Fruit fly (Drosophila melanogaster): ENCODE data around the gene CG32112.

Gene CG32112

dm6 chr3L:12692881-12693752 lies 48.4 kb upstream of the CG32112 start, which contains the start of gene mirr (continued):
- peak; percentile 66 for TF ChIP-seq gro (GFP tag; optimal IDR thresholded peaks at IDR 0.05)
- peak; percentile 54 for TF ChIP-seq CG13624 (GFP tag; optimal IDR thresholded peaks at IDR 0.05)
- TF ChIP-seq Elba2 (GFP tag; optimal IDR thresholded peaks at IDR 0.05): no peak
- no peak for TF ChIP-seq CG6254 (GFP tag; optimal IDR thresholded peaks at IDR 0.05)
- peak; percentile 30 for TF ChIP-seq twi (tag; optimal IDR thresholded peaks at IDR 0.05)
- no peak for TF ChIP-seq Lim3 (GFP tag; IDR thresholded peaks at IDR 0.05)
- TF ChIP-seq Oaz (GFP tag; IDR thresholded peaks at IDR 0.05): no peak
- TF ChIP-seq fd96Cb (tag; optimal IDR thresholded peaks at IDR 0.05): no peak
- TF ChIP-seq nerfin-1 (tag; optimal IDR thresholded peaks at IDR 0.05): no peak
- TF ChIP-seq Scr (GFP tag; IDR thresholded peaks at IDR 0.05; ENCODE audit: partially characterized antibody): peak; percentile 44
- no peak for TF ChIP-seq lola (GFP tag; optimal IDR thresholded peaks at IDR 0.05)
- TF ChIP-seq CG3163 (GFP tag; optimal IDR thresholded peaks at IDR 0.05): no peak
- no peak for TF ChIP-seq CG12219 (GFP tag; optimal IDR thresholded peaks at IDR 0.05)
- no peak for TF ChIP-seq CG6854 (GFP tag; optimal IDR thresholded peaks at IDR 0.05)
- no peak for TF ChIP-seq CG10462 (GFP tag; optimal IDR thresholded peaks at IDR 0.05)
- TF ChIP-seq Ravus (GFP tag; IDR thresholded peaks at IDR 0.05): no peak
- TF ChIP-seq mld (GFP tag; IDR thresholded peaks at IDR 0.05; ENCODE audit: partially characterized antibody): no peak
- TF ChIP-seq bbx (GFP tag; IDR thresholded peaks at IDR 0.05; ENCODE audit: partially characterized antibody): no peak; the same call in 1 of the 2 replicates
- peak; percentile 100 for TF ChIP-seq Nf-YB (GFP tag; optimal IDR thresholded peaks at IDR 0.05)
- TF ChIP-seq Mrtf (GFP tag; IDR thresholded peaks at IDR 0.05): no peak
- peak; percentile 86 for TF ChIP-seq CG8478 (optimal IDR thresholded peaks at IDR 0.05)
- no peak for TF ChIP-seq CG9817 (tag; optimal IDR thresholded peaks at IDR 0.05)
- no peak for TF ChIP-seq tio (GFP tag; optimal IDR thresholded peaks at IDR 0.05)
- peak; percentile 11 for TF ChIP-seq CHES-1-like (GFP tag; optimal IDR thresholded peaks at IDR 0.05)
- no peak for TF ChIP-seq CG10979 (tag; optimal IDR thresholded peaks at IDR 0.05)
- no peak for TF ChIP-seq CG15011 (GFP tag; optimal IDR thresholded peaks at IDR 0.05)
- no peak for TF ChIP-seq CG18011 (GFP tag; optimal IDR thresholded peaks at IDR 0.05)
- no peak for TF ChIP-seq CG9437 (GFP tag; optimal IDR thresholded peaks at IDR 0.05)
- TF ChIP-seq vnd (GFP tag; IDR thresholded peaks at IDR 0.05; ENCODE audit: partially characterized antibody): no peak
- TF ChIP-seq trem (tag; optimal IDR thresholded peaks at IDR 0.05): no peak
- no peak for TF ChIP-seq Drgx (GFP tag; IDR thresholded peaks at IDR 0.05)
- no peak for TF ChIP-seq psq (GFP tag; optimal IDR thresholded peaks at IDR 0.05)
- no peak for TF ChIP-seq B-H1 (GFP tag; IDR thresholded peaks at IDR 0.05)
- TF ChIP-seq GATAe (GFP tag; conservative IDR thresholded peaks at IDR 0.05): peak; percentile 82
- no peak for TF ChIP-seq CG16863 (GFP tag; optimal IDR thresholded peaks at IDR 0.05)
- no peak for TF ChIP-seq hb (GFP tag; IDR thresholded peaks at IDR 0.05; ENCODE audit: partially characterized antibody)
- no peak for TF ChIP-seq CG2116 (GFP tag; optimal IDR thresholded peaks at IDR 0.05)
- TF ChIP-seq pho (GFP tag; optimal IDR thresholded peaks at IDR 0.05): no peak
- TF ChIP-seq CG9609 (GFP tag; optimal IDR thresholded peaks at IDR 0.05): no peak
- peak; percentile 31; the same call in 1 of the 3 replicates for TF ChIP-seq so (GFP tag; IDR thresholded peaks at IDR 0.05)
- no peak for TF ChIP-seq kay (GFP tag; optimal IDR thresholded peaks at IDR 0.05)
- 0 out of 2 replicates have a peak, but pooled peaks have one; percentile 40 for TF ChIP-seq NFAT (GFP tag; IDR thresholded peaks at IDR 0.05)
- TF ChIP-seq CG15696 (tag; optimal IDR thresholded peaks at IDR 0.05): no peak
- TF ChIP-seq gsb-n (tag; optimal IDR thresholded peaks at IDR 0.05): no peak
- TF ChIP-seq CG12391 (tag; optimal IDR thresholded peaks at IDR 0.05): no peak
- TF ChIP-seq CG9797 (GFP tag; optimal IDR thresholded peaks at IDR 0.05): no peak
- TF ChIP-seq Lpt (GFP tag; optimal IDR thresholded peaks at IDR 0.05): no peak
- no peak for TF ChIP-seq HLH3B (GFP tag; IDR thresholded peaks at IDR 0.05)
- TF ChIP-seq sob (GFP tag; IDR thresholded peaks at IDR 0.05): no peak
